Worm (Caenorhabditis elegans): ENCODE measurements around the gene gly-9.

gly-9 gene

DNA sequence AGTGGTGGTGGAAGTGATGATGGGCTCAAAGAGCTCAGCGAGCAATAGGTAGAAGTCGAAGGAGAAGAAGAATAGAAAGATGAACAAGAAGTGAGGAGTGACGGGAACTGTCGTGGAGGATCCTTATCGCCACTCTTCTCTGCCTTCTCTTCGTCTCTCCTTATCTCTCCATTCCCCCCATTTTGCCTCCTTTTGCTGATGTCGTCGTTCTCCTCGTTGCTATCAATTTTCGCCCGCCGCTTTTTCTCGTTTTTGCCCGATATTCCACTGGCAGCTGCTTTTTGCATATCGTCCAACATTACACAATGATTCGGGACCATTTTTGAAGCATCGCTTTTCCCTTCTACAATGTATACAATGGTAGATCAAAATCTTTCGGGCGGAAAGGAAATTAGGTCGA is 23.0 kb downstream of the gly-9 start:
- TF ChIP-seq ceh-40 (GFP tag; IDR thresholded peaks at IDR 0.05) (no peak), B0336.3 (GFP tag; IDR thresholded peaks at IDR 0.05) (peak; percentile 56; the same call in 1 of the 2 replicates), dox-1 (GFP tag; IDR thresholded peaks at IDR 0.05) (0 out of 2 replicates have a peak, but pooled peaks have one; percentile 26), hmg-1.2 (GFP tag; IDR thresholded peaks at IDR 0.05) (0 out of 2 replicates have a peak, but pooled peaks have one; percentile 7), nhr-80 (tag; optimal IDR thresholded peaks at IDR 0.05) (peak; percentile 82)

DNA sequence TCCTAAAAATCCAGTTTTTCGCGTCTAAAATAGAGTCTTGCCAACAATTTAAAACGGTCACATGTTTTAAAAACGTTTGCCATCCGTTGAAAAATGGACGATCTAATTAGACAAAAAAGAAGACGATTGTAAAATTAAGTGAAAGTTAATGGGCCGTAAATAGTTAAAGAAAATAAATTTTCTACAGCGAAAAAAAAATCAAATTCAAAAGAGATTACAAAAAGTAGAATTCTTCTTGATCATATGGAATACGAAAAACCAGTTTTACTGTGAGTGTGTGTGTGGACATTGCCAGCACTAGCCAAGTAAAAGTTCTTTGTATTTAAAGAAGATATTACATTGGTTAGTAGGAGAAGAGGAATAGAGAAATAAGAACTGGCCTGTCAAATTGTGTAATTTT is 28.3 kb downstream of the gly-9 start:
- peak; percentile 53 for TF ChIP-seq lin-40 (tag; optimal IDR thresholded peaks at IDR 0.05)
- TF ChIP-seq egl-18 (GFP tag; IDR thresholded peaks at IDR 0.05) = no peak
- TF ChIP-seq hlh-12 (tag; optimal IDR thresholded peaks at IDR 0.05) = no peak
- no peak for TF ChIP-seq Y95B8A.8 (GFP tag; IDR thresholded peaks at IDR 0.05)
- no peak for TF ChIP-seq F55B11.4 (tag; optimal IDR thresholded peaks at IDR 0.05; ENCODE audit: borderline replicate concordance, insufficient read depth)
- no peak for TF ChIP-seq F23B12.7 (tag; optimal IDR thresholded peaks at IDR 0.05; ENCODE audit: insufficient read depth)

DNA sequence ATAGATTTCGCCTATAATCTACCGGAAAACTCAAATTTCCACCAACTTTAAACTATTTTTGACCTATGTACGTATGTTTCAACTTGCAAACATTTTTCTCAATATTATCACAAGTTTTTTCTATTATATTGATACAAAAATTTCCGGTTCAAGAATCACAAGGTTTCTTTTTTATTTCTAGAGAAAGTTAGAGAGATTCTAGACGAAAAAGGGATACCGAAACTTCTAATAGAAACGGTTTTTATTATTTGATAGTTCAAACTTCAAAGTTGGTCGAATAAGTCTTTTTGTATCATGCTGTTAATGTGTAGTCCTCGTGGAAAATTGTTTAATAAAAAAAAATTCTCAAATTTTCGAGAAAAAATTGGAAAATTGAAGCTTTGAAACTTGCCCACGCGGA is 35.3 kb downstream of the gly-9 start:
- 0 out of 2 replicates have a peak, but pooled peaks have one; percentile 15 for TF ChIP-seq C06A6.2 (GFP tag; conservative IDR thresholded peaks at IDR 0.05)
- TF ChIP-seq lin-40 (tag; optimal IDR thresholded peaks at IDR 0.05) = peak; percentile 45
- TF ChIP-seq Y95B8A.8 (GFP tag; IDR thresholded peaks at IDR 0.05) = no peak
- no peak for TF ChIP-seq B0019.2 (GFP tag; conservative IDR thresholded peaks at IDR 0.05)

DNA sequence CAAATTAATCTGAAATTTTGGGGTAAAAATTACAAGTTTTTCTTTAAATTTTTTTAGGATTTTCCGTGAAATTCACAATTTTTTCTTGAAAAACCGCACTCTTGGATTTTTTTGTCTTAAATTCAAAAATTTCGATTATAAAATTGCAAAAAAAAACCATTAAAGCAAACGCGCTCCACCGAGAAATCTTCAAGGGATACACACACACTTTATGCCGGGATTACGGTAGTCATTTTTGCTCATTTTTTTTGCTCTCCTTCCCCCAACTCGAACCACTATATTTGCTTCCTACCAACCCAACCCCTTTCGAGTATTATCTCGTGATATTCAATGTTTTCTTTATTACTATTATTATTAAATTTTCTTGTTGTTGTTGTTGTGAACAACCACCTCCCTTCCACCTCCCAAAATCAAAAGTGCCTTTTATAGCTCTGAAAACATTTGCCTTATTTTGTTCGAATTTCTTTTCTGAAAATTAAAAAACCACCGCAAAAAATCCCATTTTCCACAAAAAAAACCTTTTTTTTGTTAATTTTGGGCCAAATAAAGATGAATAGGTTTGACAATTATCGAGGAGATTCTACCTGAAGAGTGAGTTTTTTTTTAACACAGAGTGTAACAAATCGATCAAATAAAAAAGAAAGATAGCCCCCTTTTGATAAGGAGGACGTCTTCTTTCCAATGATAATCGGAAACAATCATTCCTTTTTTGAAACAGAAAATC is 38.5 kb downstream of the gly-9 start, which contains the start of gene Y47D3A.32:
Gene Y47D3A.32 (plus strand): TSS at position 674 of the 724 bp plus-strand sequence.
- TF ChIP-seq T07F8.4 (tag; optimal IDR thresholded peaks at IDR 0.05) (no peak), Y53G8AR.9 (GFP tag; conservative IDR thresholded peaks at IDR 0.05) (peak; percentile 34; the same call in 1 of the 2 replicates), C17E4.6 (GFP tag; IDR thresholded peaks at IDR 0.05) (no peak), him-1 (tag; optimal IDR thresholded peaks at IDR 0.05) (no peak), bed-1 (GFP tag; IDR thresholded peaks at IDR 0.05) (no peak), unc-62 (GFP tag; optimal IDR thresholded peaks at IDR 0.05) (no peak), tbx-9 (tag; optimal IDR thresholded peaks at IDR 0.05; ENCODE audit: borderline replicate concordance) (no peak), B0336.3 (GFP tag; IDR thresholded peaks at IDR 0.05) (peak; percentile 59), hmg-1.2 (GFP tag; IDR thresholded peaks at IDR 0.05) (no peak; the same call in 1 of the 2 replicates), chd-7 (tag; optimal IDR thresholded peaks at IDR 0.05) (peak; percentile 56), ceh-27 (GFP tag; optimal IDR thresholded peaks at IDR 0.05) (no peak), rec-8 (tag; optimal IDR thresholded peaks at IDR 0.05) (no peak), mes-4 (tag; optimal IDR thresholded peaks at IDR 0.05) (no peak), lin-35 (GFP tag; optimal IDR thresholded peaks at IDR 0.05) (peak in 1 of 3 experiments; percentile 12), D2030.7 (GFP tag; IDR thresholded peaks at IDR 0.05) (no peak), atf-7 (tag; optimal IDR thresholded peaks at IDR 0.05) (no peak), nfya-1 (tag; optimal IDR thresholded peaks at IDR 0.05; ENCODE audit: borderline replicate concordance, insufficient read depth) (no peak), B0035.1 (tag; optimal IDR thresholded peaks at IDR 0.05) (no peak), lin-54 (GFP tag; optimal IDR thresholded peaks at IDR 0.05) (no peak), egrh-3 (GFP tag; IDR thresholded peaks at IDR 0.05) (no peak), mxl-1 (tag; optimal IDR thresholded peaks at IDR 0.05) (no peak), lsy-27 (tag; optimal IDR thresholded peaks at IDR 0.05; ENCODE audit: borderline replicate concordance, insufficient read depth) (no peak), snpc-3.4 (tag; optimal IDR thresholded peaks at IDR 0.05) (no peak), mcd-1 (GFP tag; IDR thresholded peaks at IDR 0.05) (no peak), ceh-100 (GFP tag; IDR thresholded peaks at IDR 0.05) (no peak), repo-1 (tag; optimal IDR thresholded peaks at IDR 0.05) (no peak), tbp1 (GFP tag; optimal IDR thresholded peaks at IDR 0.05) (peak; percentile 4), ztf-28 (GFP tag; IDR thresholded peaks at IDR 0.05) (no peak), somi-1 (GFP tag; optimal IDR thresholded peaks at IDR 0.05) (no peak), madf-3 (GFP tag; IDR thresholded peaks at IDR 0.05) (no peak), ztf-3 (GFP tag; optimal IDR thresholded peaks at IDR 0.05) (no peak)
